Worm (Caenorhabditis elegans) whole organism, L4/young adult: ENCODE measurements around the gene F09F9.5.

Experiments used
- dao-5 ChIP-seq: sonication (generic microtip); optimal IDR thresholded peaks from 2 replicates; lab custom pipeline; 2016; ENCODE audit warnings: missing genotype, missing genetic modification characterization, moderate library complexity, missing compliant biosample characterization
- him-1 ChIP-seq: sonication (generic microtip); optimal IDR thresholded peaks from 2 replicates; lab custom pipeline; 2016; ENCODE audit warnings: missing genotype, missing genetic modification reagents, missing genetic modification characterization, missing compliant biosample characterization

DNA sequence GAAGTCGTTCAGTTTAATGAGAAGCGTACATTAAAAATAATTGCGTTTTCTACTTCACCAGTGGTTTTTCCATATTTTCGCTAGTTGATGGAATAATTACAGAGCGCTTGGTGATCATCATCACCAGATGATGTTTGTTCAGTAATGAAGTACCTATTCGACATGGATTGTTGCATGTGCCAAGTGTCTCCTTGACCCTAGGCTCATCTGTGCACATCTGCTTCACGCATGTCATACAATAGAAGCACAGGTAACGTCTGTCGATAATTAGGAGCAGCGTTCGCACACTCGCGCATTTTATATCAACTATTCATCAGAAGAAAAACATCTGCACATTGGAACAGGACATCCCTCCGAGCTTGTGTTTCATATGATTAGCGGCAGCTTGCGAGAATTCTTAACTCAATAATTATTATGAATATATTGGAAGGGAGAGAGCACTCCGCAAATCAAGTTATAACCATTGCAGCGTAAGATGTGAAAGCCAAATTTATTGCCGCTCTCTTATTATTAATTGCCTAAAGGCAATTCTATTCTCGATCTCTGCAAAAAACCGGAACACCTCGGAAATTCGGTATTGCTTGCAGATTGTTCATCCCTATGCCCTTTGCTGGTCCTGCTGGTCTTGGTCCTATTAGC is 7.6 kb downstream of the F09F9.5 start:
- TF ChIP-seq him-1 (no peak), dao-5 (tag; lab: Kevin White, UChicago) (no peak)
